Fruit fly (Drosophila melanogaster) whole organism, adult: Measurements from ENCODE around the gene Pus10.

Experiments
- CG11617 ChIP-seq: fragments of 200-800 bp; sonication (Bioruptor generic); optimal IDR thresholded peaks from 2 replicates; lab custom pipeline; 2017; ENCODE audit warnings: mild to moderate bottlenecking, missing biosample characterization, missing genetic modification reagents, missing genetic modification characterization
- CG12768 ChIP-seq: fragments of 200-800 bp; sonication (Bioruptor generic); optimal IDR thresholded peaks from 2 replicates; lab custom pipeline; 2017; ENCODE audit warnings: missing biosample characterization, missing genetic modification characterization, mild to moderate bottlenecking, moderate library complexity, missing genetic modification reagents
- CG14711 ChIP-seq: fragments of 200-800 bp; sonication (Bioruptor generic); optimal IDR thresholded peaks from 2 replicates; lab custom pipeline; 2018; ENCODE audit warnings: missing biosample characterization, mild to moderate bottlenecking, missing genetic modification characterization, moderate library complexity
- CG1620 ChIP-seq: fragments of 200-800 bp; sonication (Bioruptor generic); optimal IDR thresholded peaks from 2 replicates; lab custom pipeline; 2016; ENCODE audit warnings: missing biosample characterization, missing genetic modification characterization
- CG33017 ChIP-seq: fragments of 200-800 bp; sonication (Bioruptor generic); optimal IDR thresholded peaks from 2 replicates; lab custom pipeline; 2018; ENCODE audit warnings: missing biosample characterization, mild to moderate bottlenecking, missing genetic modification characterization, moderate library complexity
- CG7101 ChIP-seq: fragments of 200-800 bp; sonication (Bioruptor generic); optimal IDR thresholded peaks from 2 replicates; lab custom pipeline; 2018; ENCODE audit warnings: missing biosample characterization, mild to moderate bottlenecking, missing genetic modification characterization, moderate library complexity
- Clk ChIP-seq: fragments of 200-800 bp; sonication (Bioruptor generic); optimal IDR thresholded peaks from 2 replicates; lab custom pipeline; 2017; ENCODE audit warnings: missing biosample characterization, missing genetic modification characterization
- Crg-1 ChIP-seq: fragments of 200-800 bp; sonication (Bioruptor generic); optimal IDR thresholded peaks from 2 replicates; lab custom pipeline; 2016; ENCODE audit warnings: missing biosample characterization, missing genetic modification characterization
- Hr96 ChIP-seq: fragments of 200-800 bp; sonication (Bioruptor generic); optimal IDR thresholded peaks from 2 replicates; lab custom pipeline; 2016; ENCODE audit warnings: missing biosample characterization, missing genetic modification characterization
- Mnt ChIP-seq: fragments of 200-800 bp; sonication (Bioruptor generic); optimal IDR thresholded peaks from 2 replicates; lab custom pipeline; 2016; ENCODE audit warnings: missing biosample characterization, mild to moderate bottlenecking, missing genetic modification characterization
- bab1 ChIP-seq: fragments of 200-800 bp; sonication (Bioruptor generic); optimal IDR thresholded peaks from 3 replicates; lab custom pipeline; 2019; ENCODE audit warnings: missing biosample characterization, mild to moderate bottlenecking, missing genetic modification characterization, moderate library complexity
- cic ChIP-seq: fragments of 200-800 bp; sonication (Bioruptor generic); optimal IDR thresholded peaks from 2 replicates; lab custom pipeline; 2017; ENCODE audit warnings: missing biosample characterization, mild to moderate bottlenecking, missing genetic modification characterization, moderate library complexity
- cnc ChIP-seq, 2 experiments: fragments of >200 bp; optimal IDR thresholded peaks; 2 replicates each; lab custom pipeline; 2017
- kay ChIP-seq: fragments of 200-800 bp; sonication (Bioruptor generic); peaks from one replicate; lab custom pipeline; 2016; ENCODE audit warnings: missing biosample characterization, missing genetic modification characterization, borderline replicate concordance
- ovo ChIP-seq: fragments of 200-800 bp; sonication (Bioruptor generic); optimal IDR thresholded peaks from 2 replicates; lab custom pipeline; 2016; ENCODE audit warnings: missing biosample characterization, missing genetic modification characterization
- pad ChIP-seq: fragments of 200-800 bp; sonication (Bioruptor generic); optimal IDR thresholded peaks from 3 replicates; lab custom pipeline; 2017; ENCODE audit warnings: missing biosample characterization, missing genetic modification characterization, mild to moderate bottlenecking, moderate library complexity, missing genetic modification reagents
- tj ChIP-seq: fragments of 200-800 bp; sonication (Bioruptor generic); optimal IDR thresholded peaks from 3 replicates; lab custom pipeline; 2017; ENCODE audit warnings: missing biosample characterization, mild to moderate bottlenecking, missing genetic modification characterization, moderate library complexity
- toe ChIP-seq: fragments of 200-800 bp; sonication (Bioruptor generic); optimal IDR thresholded peaks from 2 replicates; lab custom pipeline; 2016; ENCODE audit warnings: missing biosample characterization, missing genetic modification characterization

The Pus10 gene

DNA sequence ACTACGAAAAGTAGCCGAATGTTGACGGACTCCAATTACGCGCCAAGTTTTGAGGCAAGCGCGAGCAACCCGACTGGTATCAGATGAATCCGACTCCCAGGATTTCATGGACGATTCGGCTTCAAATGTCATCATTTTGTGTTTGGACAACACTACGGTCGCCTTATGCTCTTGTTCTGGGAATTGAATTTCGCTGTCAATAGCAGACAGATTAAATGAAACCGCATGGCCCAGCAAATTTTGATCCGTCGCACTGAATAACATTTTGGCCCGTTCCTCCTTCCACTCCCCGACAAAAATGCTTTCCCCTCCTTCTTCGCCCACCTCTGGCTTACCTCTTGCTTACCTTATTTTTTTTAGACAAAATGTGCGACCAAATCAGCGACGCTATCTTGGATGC, 45.1 kb downstream of the Pus10 start:
- TF ChIP-seq CG7101 (tag; lab: Kevin White, UChicago) (no peak), tj (GFP tag; lab: Kevin White, UChicago) (peak; percentile 99), bab1 (no peak)

DNA sequence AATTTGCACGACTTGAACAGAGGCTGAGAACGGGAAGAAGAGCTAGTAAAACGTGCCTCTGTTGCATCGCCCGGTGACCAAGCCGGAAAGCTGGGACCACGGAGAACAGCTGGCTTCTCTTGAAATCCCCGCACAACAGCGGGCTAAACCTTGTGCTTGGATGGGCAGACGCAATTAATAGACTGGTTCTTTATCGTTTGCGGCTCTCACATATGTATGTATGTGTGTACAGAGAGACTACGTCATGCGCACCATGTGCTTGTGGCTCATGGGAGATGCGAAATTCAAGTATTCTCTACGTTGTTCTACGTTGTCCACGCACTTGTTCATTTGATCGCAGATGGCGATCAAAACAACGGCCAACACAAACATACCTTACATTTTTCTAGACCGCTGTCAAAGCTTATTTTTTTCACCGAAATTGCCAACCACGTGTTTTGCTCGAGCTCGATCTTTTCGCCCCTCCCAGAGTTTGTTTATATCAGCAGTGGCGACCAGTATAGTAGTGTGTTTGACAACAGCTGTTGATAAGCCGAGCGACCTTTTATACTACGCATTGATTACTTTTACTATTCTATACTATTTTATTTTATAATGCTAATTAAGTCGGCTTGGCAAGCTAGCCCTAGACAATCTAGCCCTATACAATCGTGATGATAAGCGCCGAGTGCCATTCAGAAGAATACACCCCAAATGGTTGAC, 45.9 kb downstream of the Pus10 start:
- TF ChIP-seq Mnt (GFP tag; lab: Kevin White, UChicago) (peak; percentile 96), toe (GFP tag; lab: Kevin White, UChicago) (no peak), CG12768 (peak; percentile 39), cic (peak; percentile 97), kay (GFP tag; lab: Kevin White, UChicago) (peak; percentile 95)

DNA sequence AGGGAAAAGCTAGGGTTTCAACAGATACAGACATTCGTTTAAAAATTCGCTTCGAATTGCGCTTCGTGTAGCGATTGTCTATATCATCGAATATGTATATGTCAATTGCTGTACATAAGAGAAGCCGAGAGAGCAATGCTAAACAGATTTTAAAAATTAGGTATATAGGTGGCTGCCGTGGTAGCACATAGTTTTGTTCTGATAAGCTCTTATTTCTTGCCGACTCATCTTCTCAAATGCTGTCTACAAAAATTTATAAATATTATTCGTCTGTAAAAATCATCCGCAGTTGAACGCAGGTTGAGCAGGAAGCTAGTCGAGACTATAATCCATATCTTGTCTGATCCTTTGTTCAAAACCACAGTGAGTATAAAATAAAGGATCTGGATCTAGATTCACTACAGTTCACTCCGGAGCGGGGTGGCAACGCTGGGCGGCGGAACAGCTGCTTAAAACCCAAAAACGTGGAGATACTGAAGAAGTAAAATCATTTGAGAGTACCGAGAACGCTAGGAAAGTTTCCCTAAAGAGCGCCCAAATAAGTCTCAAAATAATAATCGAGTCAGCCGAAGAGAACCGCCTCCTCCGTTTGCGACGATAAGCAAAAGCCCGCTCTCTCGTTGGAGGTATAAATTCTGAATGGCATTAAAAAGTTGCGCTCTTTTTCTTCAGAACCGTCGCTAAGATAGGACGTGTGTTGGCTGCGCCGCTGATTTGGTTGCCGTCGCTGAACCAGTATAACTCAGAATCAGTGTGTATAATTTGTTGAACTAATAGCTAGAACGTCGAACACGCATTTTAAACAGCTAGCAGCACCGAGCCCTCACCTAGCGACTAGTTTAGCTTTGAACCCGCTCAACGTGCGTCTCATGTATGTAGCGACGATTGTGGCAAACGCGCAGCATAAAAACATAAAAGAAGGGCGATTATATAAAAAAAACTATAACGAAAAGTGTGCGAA, 47.3 kb downstream of the Pus10 start:
- TF ChIP-seq cic (peak; percentile 17), CG12768 (peak; percentile 33), bab1 (no peak), cnc (optimal IDR thresholded peaks at IDR 0.05; lab: Kevin White, UChicago) (peak; percentile 74 to 84), toe (GFP tag; lab: Kevin White, UChicago) (no peak), Hr96 (GFP tag; lab: Kevin White, UChicago) (no peak), kay (GFP tag; lab: Kevin White, UChicago) (no peak), tj (GFP tag; lab: Kevin White, UChicago) (peak; percentile 40), Crg-1 (peak; percentile 7), Mnt (GFP tag; lab: Kevin White, UChicago) (peak; percentile 84), CG33017 (peak; percentile 11), Clk (GFP tag; lab: Kevin White, UChicago) (no peak), CG14711 (tag; lab: Kevin White, UChicago) (no peak), pad (GFP tag; lab: Kevin White, UChicago) (no peak), CG7101 (tag; lab: Kevin White, UChicago) (no peak), CG1620 (GFP tag; lab: Kevin White, UChicago) (no peak)

DNA sequence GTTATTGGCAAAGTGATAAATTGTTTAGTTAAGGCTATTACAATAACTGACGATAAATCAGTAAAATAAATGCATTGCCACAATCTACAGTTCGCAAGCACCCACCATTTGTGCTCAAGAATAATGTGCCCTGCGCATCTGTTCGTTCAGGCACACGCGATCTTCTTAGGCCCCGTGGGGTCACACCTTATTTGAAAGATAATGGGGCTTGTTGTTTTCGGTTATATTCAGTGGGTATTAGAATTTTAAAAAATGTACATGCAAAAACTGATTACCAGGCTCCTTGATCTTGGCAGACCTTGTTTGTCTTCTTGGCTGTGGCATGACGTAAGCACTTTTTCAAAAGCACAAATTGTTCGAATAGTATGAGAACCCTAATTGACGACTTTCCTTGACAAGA, 48.1 kb downstream of the Pus10 start:
- TF ChIP-seq cnc (optimal IDR thresholded peaks at IDR 0.05; lab: Kevin White, UChicago): peak in 1 of 2 experiments; percentile 54
- TF ChIP-seq CG1620 (GFP tag; lab: Kevin White, UChicago): no peak

DNA sequence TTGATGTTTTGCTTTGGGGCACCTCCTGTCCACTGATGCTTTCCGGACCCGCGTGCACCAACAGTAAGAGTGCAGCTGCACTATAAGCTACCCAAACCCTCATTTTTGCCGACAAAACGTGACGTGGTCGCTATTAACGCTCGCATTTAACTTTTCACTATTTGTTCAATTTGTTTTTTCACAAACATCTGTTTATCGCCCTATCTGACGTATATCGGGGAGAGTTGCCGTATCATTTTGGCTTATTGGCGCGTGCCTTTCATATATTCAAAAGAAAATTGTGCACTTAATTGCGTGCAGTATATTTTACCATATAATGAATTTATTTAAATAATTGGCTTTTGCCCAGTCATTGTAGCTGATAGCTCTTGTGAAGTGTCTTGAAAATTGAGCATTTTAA, 48.6 kb downstream of the Pus10 start, which contains the start of the genes Nhe1 and Sam-S:
TSS of gene Nhe1 (minus strand) at position 193 of the 400 bp plus-strand sequence.
TSS of gene Sam-S (plus strand) at position 364 of the 400 bp plus-strand sequence.
- no peak for TF ChIP-seq ovo (GFP tag; lab: Kevin White, UChicago)
- no peak for TF ChIP-seq pad (GFP tag; lab: Kevin White, UChicago)
- TF ChIP-seq CG11617 (GFP tag; lab: Kevin White, UChicago): no peak
- peak; percentile 81 for TF ChIP-seq kay (GFP tag; lab: Kevin White, UChicago)
- TF ChIP-seq Crg-1: no peak
- peak; percentile 10 for TF ChIP-seq bab1
- TF ChIP-seq CG1620 (GFP tag; lab: Kevin White, UChicago): no peak
